Fruit fly (Drosophila melanogaster): ENCODE measurements around the gene Hsp110.
A peak's percentile ranks its signal among the peaks of the same experiment; 100 is the strongest.

DNA sequence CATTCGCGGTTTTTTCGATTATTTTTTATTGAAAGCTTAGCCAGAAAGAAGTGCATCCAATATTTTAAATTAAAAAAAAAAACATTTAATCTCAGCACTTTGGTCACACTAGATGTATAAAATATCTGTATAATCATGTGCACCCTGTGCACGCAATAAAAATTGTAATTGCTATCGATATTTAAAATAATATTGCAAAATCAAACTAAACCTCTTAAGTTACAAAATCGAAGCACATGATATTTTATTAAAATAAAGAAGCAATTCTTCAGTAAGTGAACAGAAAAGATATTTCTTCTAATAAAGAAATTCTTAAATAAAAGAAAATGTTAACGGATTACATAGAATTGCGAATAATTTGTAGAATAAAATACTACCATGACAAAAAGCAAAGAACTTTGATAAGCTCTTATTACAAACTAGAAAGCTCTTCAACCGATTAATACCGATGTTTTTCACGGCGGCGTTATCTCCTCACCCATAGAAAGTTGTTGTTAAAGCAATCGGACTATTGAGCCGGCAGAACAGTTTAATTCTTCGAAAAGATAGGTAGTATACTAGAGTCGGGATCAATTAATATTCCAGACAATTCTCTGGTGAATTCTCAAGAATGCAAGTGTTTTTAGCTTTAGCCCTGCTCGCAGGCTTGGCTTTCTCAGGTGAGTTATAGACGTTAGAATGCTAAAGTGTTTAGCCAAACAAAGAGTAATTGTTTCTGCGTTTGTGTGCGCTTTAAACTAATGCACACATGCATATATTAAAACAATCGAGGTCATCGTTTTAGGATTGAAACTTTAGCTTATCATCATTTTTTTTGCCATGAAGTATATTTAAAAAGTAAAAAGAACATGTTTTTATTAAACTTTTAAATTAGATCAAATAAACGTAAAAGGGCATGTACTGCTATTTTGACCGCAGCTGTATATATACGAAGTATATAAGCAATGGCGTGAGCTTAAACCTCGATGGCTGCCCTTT is 42.8 kb upstream of the Hsp110 start, which contains the start of gene CtsK1:
- TF ChIP-seq CG12768 (GFP tag; optimal IDR thresholded peaks at IDR 0.05) = peak; percentile 63
- no peak for TF ChIP-seq CG1620 (GFP tag; optimal IDR thresholded peaks at IDR 0.05)
- TF ChIP-seq Clk (GFP tag; optimal IDR thresholded peaks at IDR 0.05) = no peak
- peak; percentile 3 for TF ChIP-seq tj (GFP tag; optimal IDR thresholded peaks at IDR 0.05)
- no peak for TF ChIP-seq Mnt (GFP tag; optimal IDR thresholded peaks at IDR 0.05)
- peak; percentile 25 for TF ChIP-seq CG7045 (GFP tag; optimal IDR thresholded peaks at IDR 0.05)
- TF ChIP-seq ovo (GFP tag; optimal IDR thresholded peaks at IDR 0.05) = peak; percentile 63
- TF ChIP-seq cnc (optimal IDR thresholded peaks at IDR 0.05) = no peak
- peak; percentile 30 for TF ChIP-seq CG11617 (GFP tag; optimal IDR thresholded peaks at IDR 0.05)
- TF ChIP-seq Hr96 (GFP tag; optimal IDR thresholded peaks at IDR 0.05) = no peak
- TF ChIP-seq bab1 (GFP tag; optimal IDR thresholded peaks at IDR 0.05) = peak; percentile 88
- TF ChIP-seq pad (GFP tag; optimal IDR thresholded peaks at IDR 0.05) = peak; percentile 22
- TF ChIP-seq kay (GFP tag; ENCODE audit: borderline replicate concordance) = no peak

Data from whole organism, adult.